Worm (Caenorhabditis elegans): ENCODE data around the gene C27D6.12.

The C27D6.12 gene

DNA sequence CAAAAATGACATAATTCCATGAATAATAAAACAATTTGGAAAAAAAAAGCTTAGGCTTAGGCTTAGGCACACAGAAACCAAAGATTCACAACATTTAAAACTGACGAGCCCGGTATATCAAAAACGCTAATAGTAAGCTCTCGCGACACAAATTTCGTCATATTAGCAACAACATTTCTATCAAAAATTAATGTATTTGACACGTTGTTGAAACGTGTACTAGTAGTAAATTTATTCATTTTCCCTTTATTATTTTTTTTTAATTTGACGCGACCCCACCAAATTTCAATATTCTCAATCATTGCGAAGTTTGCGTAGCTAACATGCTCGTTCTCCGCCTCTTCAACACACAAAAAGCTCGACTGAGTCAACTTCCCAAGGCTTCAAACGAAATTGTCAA is 34.2 kb upstream of the C27D6.12 start, which contains the start of gene C34F11.2:
TSS of gene C34F11.2 (plus strand) at position 301 of the 400 bp plus-strand sequence.
- no peak for TF ChIP-seq Y105C5A.15 (GFP tag; IDR thresholded peaks at IDR 0.05)
- peak; percentile 90 for TF ChIP-seq aha-1 (tag)

DNA sequence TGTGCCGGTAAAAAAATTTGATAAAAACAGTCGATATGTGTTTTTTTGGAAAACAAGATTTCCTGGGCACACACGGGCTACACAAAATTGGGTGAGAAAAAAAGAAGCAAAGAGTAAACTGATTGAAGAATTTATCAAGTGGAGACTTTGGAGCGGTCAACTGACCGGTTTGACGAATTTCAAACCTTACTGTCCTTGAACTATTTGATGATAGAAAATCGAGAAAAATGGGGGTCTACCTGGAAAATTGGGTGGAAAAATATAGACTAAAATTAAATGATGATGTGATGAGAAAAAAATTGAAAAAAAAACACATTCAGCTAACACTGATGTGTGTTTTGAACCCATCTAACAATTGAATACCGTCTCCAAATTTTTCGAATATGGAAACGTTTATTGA is 33.0 kb upstream of the C27D6.12 start, which contains the start of gene C34F11.8:
TSS of gene C34F11.8 (minus strand) at position 135 of the 400 bp plus-strand sequence.
- TF ChIP-seq egl-27 (tag; optimal IDR thresholded peaks at IDR 0.05) (no peak), nhr-48 (tag; optimal IDR thresholded peaks at IDR 0.05) (no peak), aly-2 (tag; optimal IDR thresholded peaks at IDR 0.05) (no peak), ceh-32 (tag; optimal IDR thresholded peaks at IDR 0.05; ENCODE audit: poor library complexity) (no peak), F44E2.7 (GFP tag; IDR thresholded peaks at IDR 0.05) (no peak), lin-29 (GFP tag; IDR thresholded peaks at IDR 0.05) (no peak), F26F4.8 (GFP tag; conservative IDR thresholded peaks at IDR 0.05) (no peak), unc-62 (GFP tag; optimal IDR thresholded peaks at IDR 0.05 in 1 of 2) (peak in 1 of 2 experiments; percentile 95), unc-62 (tag; optimal IDR thresholded peaks at IDR 0.05) (no peak), hlh-30 (tag; optimal IDR thresholded peaks at IDR 0.05; ENCODE audit: insufficient read depth) (no peak), madf-5 (GFP tag; IDR thresholded peaks at IDR 0.05) (no peak), aha-1 (tag) (peak; percentile 27), unc-130 (GFP tag; optimal IDR thresholded peaks at IDR 0.05) (no peak), nhr-28 (tag; optimal IDR thresholded peaks at IDR 0.05) (peak; percentile 64), zag-1 (tag; optimal IDR thresholded peaks at IDR 0.05) (no peak), ztf-7 (tag; optimal IDR thresholded peaks at IDR 0.05) (no peak), mxl-3 (GFP tag; optimal IDR thresholded peaks at IDR 0.05) (no peak), F10B5.3 (tag; optimal IDR thresholded peaks at IDR 0.05) (no peak), ceh-20 (GFP tag; IDR thresholded peaks at IDR 0.05) (no peak)

DNA sequence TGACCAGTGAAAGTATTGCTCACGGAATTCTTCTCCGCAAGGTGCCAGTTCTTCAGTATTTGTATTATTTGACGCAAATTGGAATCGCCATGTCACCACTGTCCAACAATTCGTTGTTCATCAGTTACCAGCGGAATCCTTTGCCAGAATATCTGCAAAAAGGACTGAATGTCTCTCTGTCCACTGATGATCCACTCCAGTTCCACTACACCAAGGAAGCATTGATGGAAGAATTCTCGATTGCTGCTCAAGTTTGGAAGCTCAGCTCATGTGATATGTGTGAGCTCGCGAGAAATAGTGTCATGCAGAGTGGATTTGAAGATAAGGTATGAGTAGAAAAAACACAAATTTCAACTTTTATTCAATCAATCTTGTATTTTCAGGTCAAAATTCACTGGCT is 31.3 kb upstream of the C27D6.12 start:
- TF ChIP-seq Y75B8A.6 (GFP tag; IDR thresholded peaks at IDR 0.05) (no peak), unc-62 (GFP tag; optimal IDR thresholded peaks at IDR 0.05 in 1 of 2) (peak in 1 of 2 experiments; percentile 86), unc-62 (tag; optimal IDR thresholded peaks at IDR 0.05) (no peak)

DNA sequence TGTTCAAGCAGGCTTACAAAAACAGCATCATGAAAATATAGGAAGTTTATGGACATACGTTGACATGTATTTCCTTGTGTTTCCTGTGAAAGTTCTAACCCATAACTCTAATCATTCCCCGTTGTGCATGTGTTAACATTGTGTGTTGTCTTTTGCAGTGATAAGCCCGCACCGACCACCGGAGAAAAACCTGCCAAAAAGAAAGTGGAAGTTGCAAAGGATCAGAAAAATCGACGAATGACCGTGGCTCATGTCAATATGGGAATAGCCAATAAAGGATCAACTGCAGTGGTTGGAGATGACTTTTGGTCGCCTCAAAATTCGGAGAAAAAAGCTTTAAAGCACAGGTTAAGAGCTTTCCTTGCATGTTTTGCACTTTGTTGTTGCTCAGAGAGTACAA is 27.5 kb upstream of the C27D6.12 start:
- TF ChIP-seq nhr-28 (tag; optimal IDR thresholded peaks at IDR 0.05): peak; percentile 7
- no peak for TF ChIP-seq daf-16 (GFP tag; optimal IDR thresholded peaks at IDR 0.05)
- peak; percentile 16 for TF ChIP-seq daf-16 (tag; optimal IDR thresholded peaks at IDR 0.05)
- no peak for TF ChIP-seq hif-1 (tag; optimal IDR thresholded peaks at IDR 0.05)
- TF ChIP-seq mdt-29 (GFP tag; IDR thresholded peaks at IDR 0.05): no peak
- TF ChIP-seq aha-1 (tag): peak; percentile 82
- no peak for TF ChIP-seq snpc-1.2 (GFP tag; IDR thresholded peaks at IDR 0.05)

DNA sequence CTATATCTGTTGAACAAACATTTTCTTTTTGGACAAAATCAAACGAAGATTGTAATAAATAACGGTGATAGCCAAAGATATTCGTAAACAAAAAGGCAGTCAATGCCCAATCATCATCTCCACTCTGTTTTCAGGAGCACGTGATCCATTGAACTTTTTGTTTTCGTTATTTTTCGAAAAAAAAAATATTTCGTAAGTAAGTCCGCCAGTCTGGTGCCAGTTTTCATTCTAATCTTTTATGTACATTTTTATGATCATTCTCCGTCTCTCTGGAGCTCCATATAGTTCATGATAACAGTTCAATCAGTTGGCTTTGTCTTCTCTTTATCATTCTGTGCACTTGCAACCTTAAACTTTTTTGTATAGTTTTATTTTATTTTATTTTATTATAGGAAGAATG is 25.1 kb upstream of the C27D6.12 start, which contains the start of gene ampd-1:
TSS of gene ampd-1 (plus strand) at position 393 of the 400 bp plus-strand sequence.
- TF ChIP-seq hlh-11 (tag; optimal IDR thresholded peaks at IDR 0.05) (peak; percentile 67), ceh-32 (tag; optimal IDR thresholded peaks at IDR 0.05; ENCODE audit: poor library complexity) (no peak), ZK337.2 (GFP tag; IDR thresholded peaks at IDR 0.05) (no peak), lin-39 (tag; optimal IDR thresholded peaks at IDR 0.05) (no peak), daf-16 (GFP tag; optimal IDR thresholded peaks at IDR 0.05) (peak in 1 of 2 experiments; percentile 60), daf-16 (tag; optimal IDR thresholded peaks at IDR 0.05) (peak; percentile 96), F26F4.8 (GFP tag; conservative IDR thresholded peaks at IDR 0.05) (no peak), nhr-10 (tag; optimal IDR thresholded peaks at IDR 0.05) (no peak), lin-29 (GFP tag; IDR thresholded peaks at IDR 0.05) (no peak), ceh-82 (tag; optimal IDR thresholded peaks at IDR 0.05) (no peak), zip-2 (tag; optimal IDR thresholded peaks at IDR 0.05) (no peak), snpc-1.2 (GFP tag; IDR thresholded peaks at IDR 0.05) (no peak), nhr-28 (tag; optimal IDR thresholded peaks at IDR 0.05) (peak; percentile 16), F44E2.7 (GFP tag; IDR thresholded peaks at IDR 0.05) (no peak), dmd-8 (GFP tag; IDR thresholded peaks at IDR 0.05) (no peak), saeg-2 (GFP tag; IDR thresholded peaks at IDR 0.05) (no peak), T20F7.1 (GFP tag; optimal IDR thresholded peaks at IDR 0.05) (no peak), nhr-11 (tag; optimal IDR thresholded peaks at IDR 0.05) (no peak), sdz-12 (GFP tag; optimal IDR thresholded peaks at IDR 0.05) (no peak), nhr-42 (GFP tag; IDR thresholded peaks at IDR 0.05) (no peak), nhr-77 (tag; optimal IDR thresholded peaks at IDR 0.05) (no peak), mes-2 (tag; optimal IDR thresholded peaks at IDR 0.05; ENCODE audit: poor library complexity, severe bottlenecking) (no peak), unc-39 (tag; optimal IDR thresholded peaks at IDR 0.05) (no peak), ZK546.5 (tag; optimal IDR thresholded peaks at IDR 0.05) (no peak), nhr-41 (GFP tag; IDR thresholded peaks at IDR 0.05) (no peak), cey-2 (tag; optimal IDR thresholded peaks at IDR 0.05; ENCODE audit: borderline replicate concordance, insufficient read depth) (no peak)

Data from whole organism, L4 larva.